Fruit fly (Drosophila melanogaster) whole organism, prepupa: ENCODE data around the gene bnb.

Experiments
- CG11762 ChIP-seq: fragments of 200-800 bp; sonication (Bioruptor generic); optimal IDR thresholded peaks from 3 replicates; lab custom pipeline; 2016; ENCODE audit warnings: missing biosample characterization, missing genetic modification characterization; ENCODE audit not compliant: insufficient read depth
- CG32006 ChIP-seq: fragments of 200-800 bp; sonication (Bioruptor generic); optimal IDR thresholded peaks from 3 replicates; lab custom pipeline; 2017; ENCODE audit warnings: missing biosample characterization, mild to moderate bottlenecking, missing genetic modification characterization
- CG6276 ChIP-seq: fragments of 200-800 bp; sonication (Bioruptor generic); optimal IDR thresholded peaks from 2 replicates; lab custom pipeline; 2017; ENCODE audit warnings: missing biosample characterization, mild to moderate bottlenecking, missing genetic modification characterization
- Eip78C ChIP-seq: fragments of 200-800 bp; sonication (Bioruptor generic); peaks from one replicate; lab custom pipeline; 2016; ENCODE audit warnings: missing biosample characterization, missing genetic modification characterization
- Hr39 ChIP-seq: fragments of 200-800 bp; sonication (Bioruptor generic); optimal IDR thresholded peaks from 2 replicates; lab custom pipeline; 2016; ENCODE audit warnings: missing biosample characterization, missing genetic modification characterization
- salr ChIP-seq, 2 experiments: fragments of 200-800 bp; sonication (Bioruptor generic); optimal IDR thresholded peaks; 3 replicates each; lab custom pipeline; 2016 to 2018; ENCODE audit warnings: missing biosample characterization in 2 of 2, missing genetic modification characterization in 2 of 2, mild to moderate bottlenecking in 1 of 2

dm6 chrX:18800167-18800566, 2.7 kb upstream of the bnb start:
- TF ChIP-seq CG32006 (GFP tag; lab: Kevin White, UChicago) = peak; percentile 60
- TF ChIP-seq Hr39 (GFP tag; lab: Kevin White, UChicago) = no peak
- TF ChIP-seq Eip78C = peak; percentile 76
- no peak for TF ChIP-seq CG11762
- peak; percentile 34 for TF ChIP-seq CG6276 (GFP tag; lab: Kevin White, UChicago)
- TF ChIP-seq salr (GFP tag; optimal IDR thresholded peaks at IDR 0.05; lab: Kevin White, UChicago) = peak; percentile 17 to 52
